Worm (Caenorhabditis elegans): ENCODE data around the gene M70.1.
"Not testable (repeated sequence)": the region's sequence is repeated elsewhere in the genome, so short reads cannot be mapped to it uniquely, and the experiment has no call there.

M70.1 gene

ce11 chrIV:2245565-2245964, at the start of gene M70.1:
M70.1 (plus strand) TSS chrIV:2245865.
- TF ChIP-seq ama-1 (optimal IDR thresholded peaks at IDR 0.05); lin-39 (tag; optimal IDR thresholded peaks at IDR 0.05); mbf-1 (tag; optimal IDR thresholded peaks at IDR 0.05): not testable (repeated sequence)

- no peak for TF ChIP-seq nhr-6 (tag; optimal IDR thresholded peaks at IDR 0.05)
- TF ChIP-seq elt-3 (tag; optimal IDR thresholded peaks at IDR 0.05): no peak
- no peak for TF ChIP-seq sma-3 (GFP tag; optimal IDR thresholded peaks at IDR 0.05)
- no peak for TF ChIP-seq sma-9 (GFP tag; optimal IDR thresholded peaks at IDR 0.05)
- TF ChIP-seq sma-9 (tag; optimal IDR thresholded peaks at IDR 0.05): no peak
- TF ChIP-seq lsy-2 (tag; optimal IDR thresholded peaks at IDR 0.05): no peak
- no peak for TF ChIP-seq unc-62 (GFP tag; optimal IDR thresholded peaks at IDR 0.05)
- TF ChIP-seq crh-2 (tag; optimal IDR thresholded peaks at IDR 0.05): no peak
- no peak for TF ChIP-seq alr-1 (tag; optimal IDR thresholded peaks at IDR 0.05)
- no peak for TF ChIP-seq ama-1 (optimal IDR thresholded peaks at IDR 0.05)
- TF ChIP-seq ZK546.5 (tag; optimal IDR thresholded peaks at IDR 0.05): no peak
- no peak for TF ChIP-seq nhr-23 (tag; optimal IDR thresholded peaks at IDR 0.05)
Observed at ce11 chrIV:2198741-2199140, 46.9 kb upstream of the M70.1 start, which contains the start of gene Y71G10AR.4. Y71G10AR.4 (plus strand) TSS chrIV:2199041.

- not testable (repeated sequence) for TF ChIP-seq lin-39, elt-3, lin-11 (tag; optimal IDR thresholded peaks at IDR 0.05)
Observed at ce11 chrIV:2216756-2217155, 28.9 kb upstream of the M70.1 start, which contains the start of gene T04C4.3. T04C4.3 (minus strand) TSS chrIV:2216856.

- peak; percentile 14 for TF ChIP-seq C34F6.9 (tag; optimal IDR thresholded peaks at IDR 0.05)
- TF ChIP-seq mab-5 (tag; optimal IDR thresholded peaks at IDR 0.05): no peak
- peak; percentile 17 to 24 for TF ChIP-seq mdl-1 (tag; optimal IDR thresholded peaks at IDR 0.05)
- peak; percentile 37 for TF ChIP-seq nhr-129 (tag; optimal IDR thresholded peaks at IDR 0.05)
- no peak for TF ChIP-seq nhr-12 (tag; optimal IDR thresholded peaks at IDR 0.05)
- no peak for TF ChIP-seq dmd-4 (tag; optimal IDR thresholded peaks at IDR 0.05)
- TF ChIP-seq sma-3 (GFP tag; optimal IDR thresholded peaks at IDR 0.05): no peak
- TF ChIP-seq gmeb-1 (tag; optimal IDR thresholded peaks at IDR 0.05): no peak
- TF ChIP-seq elt-1 (tag; optimal IDR thresholded peaks at IDR 0.05): no peak
- TF ChIP-seq unc-55 (GFP tag; optimal IDR thresholded peaks at IDR 0.05): no peak
- peak; percentile 37 for TF ChIP-seq sma-9 (GFP tag; optimal IDR thresholded peaks at IDR 0.05)
- TF ChIP-seq sma-9 (tag; optimal IDR thresholded peaks at IDR 0.05): no peak
- no peak for TF ChIP-seq aly-2 (tag; optimal IDR thresholded peaks at IDR 0.05)
- no peak for TF ChIP-seq nhr-23 (tag; optimal IDR thresholded peaks at IDR 0.05)
- no peak for TF ChIP-seq ceh-16 (tag; optimal IDR thresholded peaks at IDR 0.05)
- peak; percentile 75 for TF ChIP-seq F13H6.1 (tag; optimal IDR thresholded peaks at IDR 0.05)
- no peak for TF ChIP-seq peb-1 (tag; optimal IDR thresholded peaks at IDR 0.05)
Observed at ce11 chrIV:2217260-2217659, 28.4 kb upstream of the M70.1 start.

- peak; percentile 98 for TF ChIP-seq Y55F3AM.14 (GFP tag; optimal IDR thresholded peaks at IDR 0.05)
- TF ChIP-seq mbf-1 (tag; optimal IDR thresholded peaks at IDR 0.05): no peak
- TF ChIP-seq peb-1 (tag; optimal IDR thresholded peaks at IDR 0.05): no peak
- peak; percentile 90 for TF ChIP-seq gmeb-1 (tag; optimal IDR thresholded peaks at IDR 0.05)
- no peak for TF ChIP-seq elt-1 (tag; optimal IDR thresholded peaks at IDR 0.05)
- peak; percentile 15 for TF ChIP-seq nhr-12 (tag; optimal IDR thresholded peaks at IDR 0.05)
- no peak for TF ChIP-seq skn-1 (tag; optimal IDR thresholded peaks at IDR 0.05)
- no peak for TF ChIP-seq ztf-11 (tag; optimal IDR thresholded peaks at IDR 0.05)
- peak; percentile 82 for TF ChIP-seq unc-55 (GFP tag; optimal IDR thresholded peaks at IDR 0.05)
- peak; percentile 17 for TF ChIP-seq unc-39 (tag; optimal IDR thresholded peaks at IDR 0.05)
- TF ChIP-seq lin-13 (GFP tag; optimal IDR thresholded peaks at IDR 0.05): peak; percentile 94
- TF ChIP-seq sma-9 (GFP tag; optimal IDR thresholded peaks at IDR 0.05): peak; percentile 99
- peak; percentile 62 for TF ChIP-seq sma-9 (tag; optimal IDR thresholded peaks at IDR 0.05)
- peak; percentile 98 for TF ChIP-seq sma-3 (GFP tag; optimal IDR thresholded peaks at IDR 0.05)
- peak; percentile 84 for TF ChIP-seq ceh-82 (tag; optimal IDR thresholded peaks at IDR 0.05)
- peak; percentile 47 for TF ChIP-seq ceh-16 (tag; optimal IDR thresholded peaks at IDR 0.05)
- TF ChIP-seq zag-1 (tag; optimal IDR thresholded peaks at IDR 0.05): peak; percentile 85
- peak; percentile 81 for TF ChIP-seq nhr-10 (tag; optimal IDR thresholded peaks at IDR 0.05)
- peak; percentile 98 for TF ChIP-seq crh-2 (tag; optimal IDR thresholded peaks at IDR 0.05)
- TF ChIP-seq nhr-129 (tag; optimal IDR thresholded peaks at IDR 0.05): peak; percentile 85
- no peak for TF ChIP-seq aly-2 (tag; optimal IDR thresholded peaks at IDR 0.05)
- peak; percentile 98 for TF ChIP-seq egl-27 (tag; optimal IDR thresholded peaks at IDR 0.05)
- peak; percentile 84 for TF ChIP-seq nhr-237 (tag; optimal IDR thresholded peaks at IDR 0.05)
- TF ChIP-seq nhr-6 (tag; optimal IDR thresholded peaks at IDR 0.05): peak; percentile 92
- TF ChIP-seq sem-4 (tag; optimal IDR thresholded peaks at IDR 0.05): peak; percentile 92
- TF ChIP-seq nhr-11 (tag; optimal IDR thresholded peaks at IDR 0.05): no peak
- peak; percentile 95 for TF ChIP-seq mab-5 (tag; optimal IDR thresholded peaks at IDR 0.05)
- TF ChIP-seq nhr-21 (tag; optimal IDR thresholded peaks at IDR 0.05): peak; percentile 98
- peak; percentile 80 for TF ChIP-seq blmp-1 (tag; optimal IDR thresholded peaks at IDR 0.05; ENCODE audit: insufficient read depth)
- TF ChIP-seq ZK546.5 (tag; optimal IDR thresholded peaks at IDR 0.05): peak; percentile 62
- TF ChIP-seq snpc-4 (tag; optimal IDR thresholded peaks at IDR 0.05): peak; percentile 60
- TF ChIP-seq unc-62 (GFP tag; optimal IDR thresholded peaks at IDR 0.05): peak; percentile 78
- TF ChIP-seq elt-3 (tag; optimal IDR thresholded peaks at IDR 0.05): no peak
- peak; percentile 100 for TF ChIP-seq F13H6.1 (tag; optimal IDR thresholded peaks at IDR 0.05)
- no peak for TF ChIP-seq nhr-23 (tag; optimal IDR thresholded peaks at IDR 0.05)
Observed at ce11 chrIV:2219334-2219755, 26.3 kb upstream of the M70.1 start.

Measured in whole organism, L2 larva.